Worm (Caenorhabditis elegans) whole organism, late embryonic: Measurements from ENCODE around the gene F08F3.1.

ENCODE experiments used
- C08G9.2 ChIP-seq: sonication (generic microtip); optimal IDR thresholded peaks from 2 replicates; lab custom pipeline; 2016; ENCODE audit warnings: mild to moderate bottlenecking, missing genetic modification characterization, moderate library complexity, missing compliant biosample characterization
- C38D4.7 ChIP-seq: fragments of 200-800 bp; sonication (Bioruptor generic); optimal IDR thresholded peaks from 2 replicates; lab custom pipeline; 2018; ENCODE audit warnings: mild to moderate bottlenecking, missing genetic modification characterization, moderate library complexity, missing compliant biosample characterization
- F13H6.1 ChIP-seq: sonication (generic microtip); optimal IDR thresholded peaks from 2 replicates; lab custom pipeline; 2016; ENCODE audit warnings: missing genetic modification characterization, missing compliant biosample characterization
- T23F11.4 ChIP-seq: fragments of 200-800 bp; sonication (Bioruptor generic); optimal IDR thresholded peaks from 2 replicates; lab custom pipeline; 2018; ENCODE audit warnings: mild to moderate bottlenecking, missing genetic modification characterization, missing compliant biosample characterization
- ahr-1 ChIP-seq: sonication (generic microtip); optimal IDR thresholded peaks from 2 replicates; lab custom pipeline; 2016; ENCODE audit warnings: missing genetic modification characterization, missing compliant biosample characterization
- ama-1 ChIP-seq: fragments of 150-350 bp; optimal IDR thresholded peaks from 2 replicates; lab custom pipeline; 2014
- ceh-14 ChIP-seq: sonication (generic microtip); optimal IDR thresholded peaks from 2 replicates; lab custom pipeline; 2016; ENCODE audit warnings: missing genotype, missing genetic modification characterization, missing compliant biosample characterization
- ceh-19 ChIP-seq: fragments of 200-800 bp; sonication (Bioruptor generic); optimal IDR thresholded peaks from 2 replicates; lab custom pipeline; 2018; ENCODE audit warnings: mild to moderate bottlenecking, missing genetic modification characterization, missing compliant biosample characterization
- ceh-2 ChIP-seq: sonication (generic microtip); optimal IDR thresholded peaks from 2 replicates; lab custom pipeline; 2016; ENCODE audit warnings: missing genotype, missing genetic modification characterization, missing compliant biosample characterization
- ceh-24 ChIP-seq: sonication (generic microtip); optimal IDR thresholded peaks from 2 replicates; lab custom pipeline; 2016; ENCODE audit warnings: mild to moderate bottlenecking, missing genetic modification characterization, missing compliant biosample characterization
- ceh-30 ChIP-seq: fragments of 150-350 bp; optimal IDR thresholded peaks from 2 replicates; lab custom pipeline; 2014; ENCODE audit warnings: missing biosample characterization, missing genetic modification characterization
- ceh-31 ChIP-seq: sonication (generic microtip); optimal IDR thresholded peaks from 2 replicates; lab custom pipeline; 2016; ENCODE audit warnings: missing genetic modification characterization, missing compliant biosample characterization
- ceh-34 ChIP-seq: sonication (generic microtip); optimal IDR thresholded peaks from 2 replicates; lab custom pipeline; 2016; ENCODE audit warnings: mild to moderate bottlenecking, missing genetic modification characterization, missing compliant biosample characterization
- ceh-45 ChIP-seq: fragments of 200-800 bp; sonication (Bioruptor generic); IDR thresholded peaks from 2 replicates; pipeline ENCODE4 v1.3.6; 2022; ENCODE audit warnings: missing genetic modification reagents, missing genetic modification characterization, missing compliant biosample characterization
- ceh-6 ChIP-seq: fragments of 200-800 bp; sonication (Bioruptor generic); optimal IDR thresholded peaks from 2 replicates; lab custom pipeline; 2018; ENCODE audit warnings: mild to moderate bottlenecking, missing genetic modification characterization, missing compliant biosample characterization
- ceh-9 ChIP-seq: sonication (generic microtip); optimal IDR thresholded peaks from 2 replicates; lab custom pipeline; 2016; ENCODE audit warnings: mild to moderate bottlenecking, missing genetic modification characterization, inconsistent platforms, missing compliant biosample characterization
- che-1 ChIP-seq: sonication (generic microtip); optimal IDR thresholded peaks from 2 replicates; lab custom pipeline; 2016; ENCODE audit warnings: mild to moderate bottlenecking, missing genetic modification characterization, missing compliant biosample characterization
- dve-1 ChIP-seq: sonication (generic microtip); optimal IDR thresholded peaks from 2 replicates; lab custom pipeline; 2017; ENCODE audit warnings: antibody characterized with exemption, mild to moderate bottlenecking, missing genetic modification characterization, missing compliant biosample characterization
- elt-2 ChIP-seq: sonication (generic microtip); optimal IDR thresholded peaks from 2 replicates; lab custom pipeline; 2016; ENCODE audit warnings: missing genetic modification reagents, missing genetic modification characterization, missing compliant biosample characterization
- elt-4 ChIP-seq: sonication (generic microtip); optimal IDR thresholded peaks from 2 replicates; lab custom pipeline; 2016; ENCODE audit warnings: missing genetic modification characterization, missing compliant biosample characterization
- fax-1 ChIP-seq: sonication (generic microtip); optimal IDR thresholded peaks from 2 replicates; lab custom pipeline; 2016; ENCODE audit warnings: missing genotype, missing genetic modification characterization, missing compliant biosample characterization
- fkh-6 ChIP-seq: sonication (generic microtip); optimal IDR thresholded peaks from 2 replicates; lab custom pipeline; 2016; ENCODE audit warnings: missing genetic modification characterization, missing compliant biosample characterization
- hlh-15 ChIP-seq: sonication (generic microtip); optimal IDR thresholded peaks from 2 replicates; lab custom pipeline; 2016; ENCODE audit warnings: missing genetic modification characterization, missing compliant biosample characterization
- hlh-30 ChIP-seq: sonication (generic microtip); optimal IDR thresholded peaks from 2 replicates; lab custom pipeline; 2017; ENCODE audit warnings: antibody characterized with exemption, missing genetic modification characterization, missing compliant biosample characterization; ENCODE audit not compliant: insufficient read depth
- hlh-6 ChIP-seq: sonication (generic microtip); optimal IDR thresholded peaks from 2 replicates; lab custom pipeline; 2016; ENCODE audit warnings: missing genotype, missing genetic modification characterization, missing compliant biosample characterization
- hlh-8 ChIP-seq: sonication (generic microtip); optimal IDR thresholded peaks from 2 replicates; lab custom pipeline; 2016; ENCODE audit warnings: missing genotype, missing genetic modification characterization, missing compliant biosample characterization
- lim-6 ChIP-seq: sonication (generic microtip); optimal IDR thresholded peaks from 2 replicates; lab custom pipeline; 2016; ENCODE audit warnings: missing genetic modification characterization, missing compliant biosample characterization
- lin-11 ChIP-seq: fragments of 200-800 bp; sonication (Bioruptor generic); optimal IDR thresholded peaks from 2 replicates; lab custom pipeline; 2018; ENCODE audit warnings: mild to moderate bottlenecking, missing genetic modification characterization, missing compliant biosample characterization
- npax-4 ChIP-seq: sonication (generic microtip); optimal IDR thresholded peaks from 2 replicates; lab custom pipeline; 2016; ENCODE audit warnings: missing genetic modification characterization, missing compliant biosample characterization
- pag-3 ChIP-seq: sonication (generic microtip); optimal IDR thresholded peaks from 2 replicates; lab custom pipeline; 2016; ENCODE audit warnings: missing compliant biosample characterization, missing genetic modification characterization, borderline replicate concordance
- pat-9 ChIP-seq: fragments of 200-800 bp; sonication (Bioruptor generic); optimal IDR thresholded peaks from 2 replicates; lab custom pipeline; 2018; ENCODE audit warnings: mild to moderate bottlenecking, missing genetic modification characterization, moderate library complexity, missing compliant biosample characterization
- pax-1 ChIP-seq: fragments of 150-350 bp; optimal IDR thresholded peaks from 2 replicates; lab custom pipeline; 2014; ENCODE audit warnings: missing biosample characterization, missing genetic modification characterization
- pha-4 ChIP-seq: fragments of 150-350 bp; optimal IDR thresholded peaks from 2 replicates; lab custom pipeline; 2018; ENCODE audit warnings: missing biosample characterization, missing genetic modification reagents, missing genetic modification characterization
- pqm-1 ChIP-seq: sonication (generic microtip); optimal IDR thresholded peaks from 2 replicates; lab custom pipeline; 2016; ENCODE audit warnings: missing genetic modification characterization, missing compliant biosample characterization
- rnt-1 ChIP-seq: sonication (generic microtip); optimal IDR thresholded peaks from 2 replicates; lab custom pipeline; 2016; ENCODE audit warnings: missing genetic modification characterization, missing compliant biosample characterization
- sox-2 ChIP-seq: fragments of 200-800 bp; sonication (Bioruptor generic); IDR thresholded peaks from 2 replicates; pipeline ENCODE4 v1.3.6; 2022; ENCODE audit warnings: missing genetic modification reagents, missing genetic modification characterization, missing compliant biosample characterization
- syd-9 ChIP-seq: sonication (generic microtip); optimal IDR thresholded peaks from 2 replicates; lab custom pipeline; 2016; ENCODE audit warnings: mild to moderate bottlenecking, missing genetic modification characterization, moderate library complexity, missing compliant biosample characterization
- tbx-2 ChIP-seq: sonication (generic microtip); optimal IDR thresholded peaks from 2 replicates; lab custom pipeline; 2016; ENCODE audit warnings: missing genetic modification characterization, missing compliant biosample characterization
- tbx-7 ChIP-seq: sonication (generic microtip); optimal IDR thresholded peaks from 2 replicates; lab custom pipeline; 2016; ENCODE audit warnings: missing genotype, missing genetic modification characterization, missing compliant biosample characterization
- unc-3 ChIP-seq, 2 experiments: fragments of 200-800 bp in 1 of 2; sonication (Bioruptor generic) in 1 of 2; sonication (generic microtip) in 1 of 2; conservative IDR thresholded peaks in 1 of 2; optimal IDR thresholded peaks in 1 of 2; 2 replicates each; pipeline versions ENCODE4 v1.3.6 to Lab custom; 2016 to 2022; ENCODE audit warnings: missing compliant biosample characterization in 2 of 2, missing genetic modification characterization in 2 of 2, missing genetic modification reagents in 1 of 2
- unc-42 ChIP-seq: sonication (generic microtip); optimal IDR thresholded peaks from 2 replicates; lab custom pipeline; 2016; ENCODE audit warnings: missing genotype, missing genetic modification characterization, missing compliant biosample characterization
- unc-86 ChIP-seq: sonication (generic microtip); optimal IDR thresholded peaks from 2 replicates; lab custom pipeline; 2016; ENCODE audit warnings: missing genetic modification characterization, missing compliant biosample characterization
- ztf-16 ChIP-seq: sonication (generic microtip); optimal IDR thresholded peaks from 2 replicates; lab custom pipeline; 2017; ENCODE audit warnings: missing genetic modification characterization, missing compliant biosample characterization

The F08F3.1 gene

DNA sequence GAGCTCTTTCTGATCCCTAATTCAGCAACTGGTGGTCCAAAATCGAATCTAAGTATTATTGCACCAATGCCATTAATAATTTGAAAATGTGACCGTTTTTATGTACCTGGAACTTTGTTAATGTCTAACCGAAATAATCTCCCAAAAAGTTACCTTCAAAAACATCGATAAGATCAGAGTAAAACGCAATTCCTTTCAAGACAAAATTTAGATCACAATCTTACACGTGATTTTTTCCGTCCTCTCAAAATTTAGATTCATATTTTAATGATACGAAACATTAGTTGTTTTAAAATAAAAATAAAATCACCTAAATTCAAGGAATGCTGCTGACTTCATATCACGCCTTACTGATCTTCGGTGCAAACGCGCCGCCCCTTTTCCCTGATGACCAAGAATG, 19.6 kb upstream of the F08F3.1 start:
- TF ChIP-seq tbx-2 (tag; lab: Kevin White, UChicago) (no peak), pat-9 (tag; lab: Kevin White, UChicago) (no peak)

DNA sequence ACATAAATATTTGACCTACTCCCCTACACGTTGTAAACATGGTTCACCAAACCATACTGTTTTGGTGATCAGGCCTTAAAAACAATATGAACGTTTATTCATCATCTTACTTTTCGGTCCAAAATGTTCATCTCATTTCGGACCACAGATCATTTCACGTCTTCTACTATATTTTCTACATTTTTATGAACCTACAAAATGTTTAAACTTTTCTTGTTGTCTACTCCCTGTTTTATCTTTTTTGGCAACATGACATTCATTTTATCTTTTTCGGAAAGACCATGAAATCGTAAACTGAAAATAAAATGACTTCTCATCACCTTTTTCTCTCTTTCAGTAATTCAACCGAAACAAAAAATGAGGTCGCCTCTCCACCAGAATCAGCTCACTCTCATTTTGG, 18.1 kb upstream of the F08F3.1 start, which contains the start of gene rhr-1:
Gene rhr-1, plus strand, starts transcription at position 301 of the 400 bp plus-strand sequence.
- TF ChIP-seq unc-86 (tag; lab: Kevin White, UChicago) = no peak
- no peak for TF ChIP-seq F13H6.1 (tag; lab: Kevin White, UChicago)
- no peak for TF ChIP-seq npax-4 (tag; lab: Kevin White, UChicago)
- no peak for TF ChIP-seq sox-2 (GFP tag; lab: Robert Waterston, UW)
- no peak for TF ChIP-seq syd-9 (tag; lab: Kevin White, UChicago)
- no peak for TF ChIP-seq che-1 (tag; lab: Kevin White, UChicago)
- no peak for TF ChIP-seq unc-3 (GFP tag; conservative IDR thresholded peaks at IDR 0.05; lab: Robert Waterston, UW)
- no peak for TF ChIP-seq unc-3 (tag; optimal IDR thresholded peaks at IDR 0.05; lab: Kevin White, UChicago)
- TF ChIP-seq, all 69 proteins: peak for 0

DNA sequence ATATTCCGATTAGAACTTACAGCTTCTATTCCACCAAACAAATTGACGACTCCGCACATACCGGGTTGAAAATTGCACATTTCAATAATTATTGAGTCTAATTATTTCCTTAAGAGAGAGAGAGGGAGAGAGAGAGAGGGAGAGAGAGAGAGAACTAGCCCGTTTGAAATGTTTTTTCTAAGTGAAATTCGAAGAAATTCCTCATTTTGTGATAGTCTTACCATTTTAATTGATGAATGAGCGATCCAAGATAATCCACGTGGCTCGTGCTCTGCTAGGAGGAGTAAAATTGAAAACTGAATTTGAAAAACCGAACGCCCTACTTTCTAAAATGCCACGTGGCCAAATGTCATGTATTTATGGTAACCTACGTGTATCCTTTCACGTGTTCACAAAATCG, 13.4 kb upstream of the F08F3.1 start, which contains the start of gene F08F3.8:
Gene F08F3.8, minus strand, starts transcription at position 101 of the 400 bp plus-strand sequence.
- TF ChIP-seq pag-3 (tag; lab: Kevin White, UChicago) (no peak), ceh-9 (tag; lab: Kevin White, UChicago) (no peak), ztf-16 (tag; lab: Kevin White, UChicago) (no peak), ceh-14 (no peak), unc-86 (tag; lab: Kevin White, UChicago) (no peak), F13H6.1 (tag; lab: Kevin White, UChicago) (no peak), rnt-1 (tag; lab: Kevin White, UChicago) (no peak), hlh-8 (tag; lab: Kevin White, UChicago) (no peak), ceh-2 (tag; lab: Kevin White, UChicago) (no peak)

DNA sequence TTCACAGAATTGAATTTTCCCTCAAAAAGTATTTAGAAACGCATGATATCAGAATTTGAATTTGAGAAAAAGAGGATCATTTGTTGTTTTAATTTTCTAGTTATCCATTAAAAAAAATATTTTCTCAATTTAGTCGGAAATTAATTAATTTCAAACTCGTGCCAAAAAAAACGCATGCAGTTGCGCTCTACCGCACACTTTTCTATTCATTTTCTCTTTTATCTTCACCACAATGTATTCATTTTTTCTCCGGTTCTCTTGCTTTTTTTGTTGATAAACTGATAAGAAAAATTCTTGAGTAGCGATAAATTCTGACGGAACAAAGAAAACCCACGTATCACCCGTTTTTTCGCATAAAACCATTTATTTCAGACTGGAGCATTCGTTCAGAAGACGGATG, 12.9 kb upstream of the F08F3.1 start, which contains the start of gene acl-6:
Gene acl-6, plus strand, starts transcription at position 367 of the 400 bp plus-strand sequence.
- TF ChIP-seq hlh-6 (tag; lab: Kevin White, UChicago) = no peak
- no peak for TF ChIP-seq fkh-6 (tag; lab: Kevin White, UChicago)
- TF ChIP-seq pha-4 = no peak
- TF ChIP-seq C38D4.7 (GFP tag; lab: Kevin White, UChicago) = no peak
- no peak for TF ChIP-seq hlh-15 (tag; lab: Kevin White, UChicago)
- no peak for TF ChIP-seq ahr-1 (tag; lab: Kevin White, UChicago)
- no peak for TF ChIP-seq tbx-2 (tag; lab: Kevin White, UChicago)
- TF ChIP-seq ceh-34 (tag; lab: Kevin White, UChicago) = no peak
- peak; percentile 96 for TF ChIP-seq elt-2
- TF ChIP-seq T23F11.4 (GFP tag; lab: Kevin White, UChicago) = no peak
- no peak for TF ChIP-seq ceh-45 (GFP tag; lab: Robert Waterston, UW)
- no peak for TF ChIP-seq ceh-30 (tag; lab: Kevin White, UChicago)
- TF ChIP-seq che-1 (tag; lab: Kevin White, UChicago) = no peak
- no peak for TF ChIP-seq pat-9 (tag; lab: Kevin White, UChicago)
- TF ChIP-seq tbx-7 (tag; lab: Kevin White, UChicago) = no peak
- no peak for TF ChIP-seq ceh-6 (GFP tag; lab: Kevin White, UChicago)
- TF ChIP-seq pax-1 = no peak
- no peak for TF ChIP-seq hlh-30 (tag; lab: Kevin White, UChicago)
- TF ChIP-seq elt-4 (tag; lab: Kevin White, UChicago) = no peak
- no peak for TF ChIP-seq ceh-31
- TF ChIP-seq ceh-24 = no peak
- TF ChIP-seq pqm-1 = peak; percentile 41
- no peak for TF ChIP-seq ceh-19 (GFP tag; lab: Kevin White, UChicago)
- no peak for TF ChIP-seq ceh-9 (tag; lab: Kevin White, UChicago)
- peak; percentile 14 for TF ChIP-seq dve-1
- TF ChIP-seq unc-42 (tag; lab: Kevin White, UChicago) = peak; percentile 51
- TF ChIP-seq ceh-14 = peak; percentile 40
- TF ChIP-seq lin-11 (tag; lab: Kevin White, UChicago) = no peak
- TF ChIP-seq npax-4 (tag; lab: Kevin White, UChicago) = no peak
- no peak for TF ChIP-seq ama-1 (lab: Kevin White, UChicago)
- no peak for TF ChIP-seq C08G9.2 (tag; lab: Kevin White, UChicago)
- TF ChIP-seq lim-6 (tag; lab: Kevin White, UChicago) = no peak
- TF ChIP-seq fax-1 (tag; lab: Kevin White, UChicago) = no peak
